Fruit fly (Drosophila melanogaster) Kc167 (cell line): Measurements from ENCODE around the gene CG15695.

Experiments used
- Sin3A ChIP-seq: fragments of >200 bp; optimal IDR thresholded peaks from 2 replicates; lab custom pipeline; 2018; ENCODE audit warnings: missing external identifiers
- h ChIP-seq: fragments of >200 bp; optimal IDR thresholded peaks from 3 replicates; lab custom pipeline; 2018; ENCODE audit warnings: missing external identifiers
- insv ChIP-seq: fragments of >200 bp; optimal IDR thresholded peaks from 3 replicates; lab custom pipeline; 2018; ENCODE audit warnings: missing external identifiers
- psq ChIP-seq: fragments of >200 bp; optimal IDR thresholded peaks from 2 replicates; lab custom pipeline; 2017; ENCODE audit warnings: missing external identifiers

DNA sequence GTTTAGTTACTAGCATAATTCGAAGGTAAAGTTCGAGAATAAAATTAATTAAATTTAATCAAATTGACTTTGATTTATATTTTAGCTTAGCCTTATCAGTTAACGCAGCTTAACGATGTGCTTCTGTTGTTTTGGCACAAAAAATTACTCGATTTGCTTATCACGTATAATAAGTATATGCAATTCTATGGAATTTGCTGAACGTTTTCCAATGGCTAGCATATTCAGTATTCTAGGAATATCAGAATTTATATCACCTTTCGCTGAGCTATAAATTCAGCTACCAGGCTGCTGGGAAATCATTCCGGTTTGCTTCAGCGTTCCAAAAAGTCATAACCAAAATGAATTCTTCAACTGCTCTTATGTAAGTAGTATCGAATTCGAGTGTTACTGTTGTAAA, 28.8 kb downstream of the CG15695 start, which contains the start of gene TotA:
- TF ChIP-seq h (no peak), Sin3A (no peak), psq (lab: Kevin White, UChicago) (no peak), insv (lab: Kevin White, UChicago) (no peak)
